Worm (Caenorhabditis elegans) whole organism, mixed stage, embryonic: ENCODE results near the gene Y62E10A.24.

Experiments used
- elt-1 ChIP-seq: sonication (generic microtip); optimal IDR thresholded peaks from 2 replicates; lab custom pipeline; 2017; ENCODE audit warnings: missing genetic modification characterization, mild to moderate bottlenecking, missing compliant biosample characterization, antibody characterized with exemption, moderate library complexity, borderline replicate concordance; ENCODE audit not compliant: insufficient read depth
- flh-1 ChIP-seq: fragments of 200-800 bp; sonication (Bioruptor generic); optimal IDR thresholded peaks from 2 replicates; lab custom pipeline; 2018; ENCODE audit warnings: mild to moderate bottlenecking, missing genetic modification characterization, moderate library complexity, missing compliant biosample characterization
- lin-13 ChIP-seq: fragments of 150-350 bp; optimal IDR thresholded peaks from 2 replicates; lab custom pipeline; 2014; ENCODE audit warnings: missing biosample characterization, missing genetic modification characterization
- mab-5 ChIP-seq: fragments of 150-350 bp; optimal IDR thresholded peaks from 2 replicates; lab custom pipeline; 2014; ENCODE audit warnings: missing biosample characterization, missing genetic modification characterization
- mep-1 ChIP-seq: fragments of 150-350 bp; optimal IDR thresholded peaks from 2 replicates; lab custom pipeline; 2017; ENCODE audit warnings: missing biosample characterization, missing genetic modification reagents, missing genetic modification characterization, inconsistent platforms
- pha-4 ChIP-seq: fragments of 150-350 bp; optimal IDR thresholded peaks from 2 replicates; lab custom pipeline; 2018; ENCODE audit warnings: missing biosample characterization, missing genetic modification reagents, missing genetic modification characterization
- unc-39 ChIP-seq: fragments of 150-350 bp; optimal IDR thresholded peaks from 2 replicates; lab custom pipeline; 2014; ENCODE audit warnings: missing biosample characterization, missing genetic modification characterization
- unc-62 ChIP-seq: fragments of 150-350 bp; optimal IDR thresholded peaks from 2 replicates; lab custom pipeline; 2014; ENCODE audit warnings: missing biosample characterization, missing genetic modification reagents, missing genetic modification characterization
- zip-8 ChIP-seq: fragments of 150-350 bp; optimal IDR thresholded peaks from 2 replicates; lab custom pipeline; 2014; ENCODE audit warnings: missing biosample characterization, missing genetic modification characterization
- ztf-11 ChIP-seq: fragments of 150-350 bp; optimal IDR thresholded peaks from 2 replicates; lab custom pipeline; 2014; ENCODE audit warnings: missing biosample characterization, missing genetic modification characterization

ce11 chrIV:13386903-13387302 lies 16.4 kb downstream of the Y62E10A.24 start, which contains the start of gene lsm-3:
- no peak for TF ChIP-seq pha-4 (tag; lab: Kevin White, UChicago)
- TF ChIP-seq unc-39 (tag; lab: Kevin White, UChicago): no peak
- no peak for TF ChIP-seq elt-1 (tag; lab: Kevin White, UChicago)
- TF ChIP-seq lin-13 (tag; lab: Kevin White, UChicago): no peak
- TF ChIP-seq ztf-11: no peak
- TF ChIP-seq mab-5 (tag; lab: Kevin White, UChicago): no peak
- no peak for TF ChIP-seq zip-8
- no peak for TF ChIP-seq unc-62 (GFP tag; lab: Kevin White, UChicago)
- no peak for TF ChIP-seq flh-1 (GFP tag; lab: Kevin White, UChicago)
- TF ChIP-seq mep-1 (tag; lab: Kevin White, UChicago): no peak
